Worm (Caenorhabditis elegans): ENCODE measurements around the gene ugt-51.

- TF ChIP-seq him-1 (tag; optimal IDR thresholded peaks at IDR 0.05): no peak
- no peak for TF ChIP-seq dao-5 (tag; optimal IDR thresholded peaks at IDR 0.05)
These were observed 12.4 kb downstream of the ugt-51 start, which contains the start of gene abu-7 for ce11 chrV:5164682-5165081.

Measured in whole organism, L4/young adult.